Worm (Caenorhabditis elegans): ENCODE data around the gene Y55F3AM.9.

The Y55F3AM.9 gene

DNA sequence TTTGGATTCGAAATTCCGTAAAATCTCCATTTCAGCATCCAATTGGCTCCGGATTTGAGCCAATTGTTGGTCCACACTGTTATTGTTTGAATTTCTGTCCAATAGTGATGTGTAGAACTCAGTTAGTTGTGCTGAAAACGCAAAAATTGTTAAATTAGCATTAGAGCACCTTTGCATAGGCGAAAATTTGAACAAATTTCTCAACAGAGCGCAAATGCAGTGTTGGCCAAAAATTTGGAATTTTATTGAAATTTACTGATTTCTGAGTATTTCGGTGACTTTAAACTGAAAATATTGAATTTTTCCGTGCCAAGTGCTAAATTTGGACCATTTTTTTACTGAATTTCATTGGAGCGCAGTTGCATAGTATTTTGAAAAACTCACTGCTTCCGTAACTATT is 31.0 kb upstream of the Y55F3AM.9 start:
- TF ChIP-seq ref-1 (GFP tag; conservative IDR thresholded peaks at IDR 0.05), result no peak
- no peak for TF ChIP-seq med-1 (GFP tag; optimal IDR thresholded peaks at IDR 0.05; ENCODE audit: insufficient read depth)
- TF ChIP-seq ztf-29 (GFP tag; IDR thresholded peaks at IDR 0.05), result no peak
- no peak for TF ChIP-seq flt-1 (GFP tag; IDR thresholded peaks at IDR 0.05)
- TF ChIP-seq tab-1 (GFP tag; IDR thresholded peaks at IDR 0.05), result no peak
- no peak for TF ChIP-seq cog-1 (tag; optimal IDR thresholded peaks at IDR 0.05)
- TF ChIP-seq ztf-23 (GFP tag; IDR thresholded peaks at IDR 0.05), result no peak
- TF ChIP-seq klf-2 (GFP tag; conservative IDR thresholded peaks at IDR 0.05), result no peak
- no peak for TF ChIP-seq T22C8.4 (GFP tag; IDR thresholded peaks at IDR 0.05)

DNA sequence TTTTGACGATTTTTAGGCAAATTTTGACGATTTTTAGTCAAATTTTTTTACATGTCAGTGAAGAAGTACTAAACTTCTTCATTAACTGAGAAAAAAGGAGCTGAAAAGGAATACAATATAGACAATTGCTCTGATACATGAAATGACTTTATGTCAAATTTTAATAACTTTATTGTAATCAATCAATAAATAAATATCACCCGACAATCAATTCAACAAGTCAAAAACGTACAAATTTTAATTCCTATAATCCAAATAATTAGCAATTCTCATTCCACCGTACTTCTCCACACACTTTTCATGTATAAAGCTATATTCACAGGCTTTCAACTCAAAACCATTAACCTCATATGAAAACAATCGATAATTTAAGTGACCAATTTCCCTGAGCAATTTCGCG is 29.0 kb upstream of the Y55F3AM.9 start:
- TF ChIP-seq cog-1 (tag; optimal IDR thresholded peaks at IDR 0.05) (no peak), ref-1 (GFP tag; conservative IDR thresholded peaks at IDR 0.05) (no peak), tab-1 (GFP tag; IDR thresholded peaks at IDR 0.05) (no peak), klf-2 (GFP tag; conservative IDR thresholded peaks at IDR 0.05) (no peak), flt-1 (GFP tag; IDR thresholded peaks at IDR 0.05) (no peak), med-1 (GFP tag; optimal IDR thresholded peaks at IDR 0.05; ENCODE audit: insufficient read depth) (no peak), ztf-23 (GFP tag; IDR thresholded peaks at IDR 0.05) (no peak), T22C8.4 (GFP tag; IDR thresholded peaks at IDR 0.05) (no peak)

DNA sequence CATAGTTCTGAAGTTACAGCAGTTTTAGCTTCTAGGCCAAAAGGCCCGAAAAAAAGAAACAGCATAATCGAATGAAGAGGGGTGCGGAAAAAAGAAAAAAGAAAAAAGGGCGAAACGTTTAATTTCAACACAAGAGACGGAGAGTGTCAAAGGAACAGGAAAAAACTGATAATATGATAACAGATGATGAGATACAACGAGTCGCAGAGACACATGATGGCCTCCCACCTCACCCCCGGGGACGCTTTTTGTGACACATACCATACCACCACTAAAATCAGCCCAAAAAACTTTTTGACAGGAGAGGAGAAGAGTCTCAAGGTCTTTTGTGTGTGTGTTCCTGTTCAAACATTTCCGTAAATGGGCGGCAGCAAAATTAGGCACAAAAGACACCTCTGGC is 25.6 kb upstream of the Y55F3AM.9 start:
- no peak for TF ChIP-seq med-1 (GFP tag; optimal IDR thresholded peaks at IDR 0.05; ENCODE audit: insufficient read depth)
- TF ChIP-seq flt-1 (GFP tag; IDR thresholded peaks at IDR 0.05), result no peak
- no peak for TF ChIP-seq klf-2 (GFP tag; conservative IDR thresholded peaks at IDR 0.05)
- no peak for TF ChIP-seq tab-1 (GFP tag; IDR thresholded peaks at IDR 0.05)
- no peak for TF ChIP-seq ztf-23 (GFP tag; IDR thresholded peaks at IDR 0.05)
- no peak for TF ChIP-seq T22C8.4 (GFP tag; IDR thresholded peaks at IDR 0.05)
- TF ChIP-seq ref-1 (GFP tag; conservative IDR thresholded peaks at IDR 0.05), result no peak
- TF ChIP-seq ztf-29 (GFP tag; IDR thresholded peaks at IDR 0.05), result no peak
- no peak for TF ChIP-seq cog-1 (tag; optimal IDR thresholded peaks at IDR 0.05)

DNA sequence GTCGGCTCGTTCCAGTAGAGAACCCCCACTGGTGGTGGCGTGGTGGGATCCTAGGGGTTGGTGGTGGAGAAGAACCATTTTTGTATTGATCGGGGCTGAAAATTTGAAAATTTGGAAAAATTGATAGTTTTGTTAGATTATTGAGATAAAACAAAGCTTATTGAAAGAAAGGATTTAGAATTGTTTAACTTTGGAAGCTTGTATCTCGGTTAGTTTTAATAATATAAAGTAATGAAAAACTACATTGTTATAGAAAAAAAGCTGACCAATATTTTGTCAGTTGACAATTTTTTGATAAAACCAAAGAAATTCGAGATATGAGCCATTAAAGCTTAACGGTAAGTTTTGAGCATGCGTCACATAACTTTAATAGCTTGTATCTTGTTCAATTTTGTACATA is 20.4 kb upstream of the Y55F3AM.9 start, which contains the start of gene abhd-14:
TSS of gene abhd-14 (minus strand) at position 101 of the 400 bp plus-strand sequence.
- no peak for TF ChIP-seq ztf-23 (GFP tag; IDR thresholded peaks at IDR 0.05)
- TF ChIP-seq klf-2 (GFP tag; conservative IDR thresholded peaks at IDR 0.05), result no peak
- no peak for TF ChIP-seq cog-1 (tag; optimal IDR thresholded peaks at IDR 0.05)
- TF ChIP-seq ztf-29 (GFP tag; IDR thresholded peaks at IDR 0.05), result no peak
- TF ChIP-seq tab-1 (GFP tag; IDR thresholded peaks at IDR 0.05), result no peak
- TF ChIP-seq ref-1 (GFP tag; conservative IDR thresholded peaks at IDR 0.05), result no peak
- no peak for TF ChIP-seq T22C8.4 (GFP tag; IDR thresholded peaks at IDR 0.05)
- TF ChIP-seq med-1 (GFP tag; optimal IDR thresholded peaks at IDR 0.05; ENCODE audit: insufficient read depth), result no peak
- no peak for TF ChIP-seq flt-1 (GFP tag; IDR thresholded peaks at IDR 0.05)

DNA sequence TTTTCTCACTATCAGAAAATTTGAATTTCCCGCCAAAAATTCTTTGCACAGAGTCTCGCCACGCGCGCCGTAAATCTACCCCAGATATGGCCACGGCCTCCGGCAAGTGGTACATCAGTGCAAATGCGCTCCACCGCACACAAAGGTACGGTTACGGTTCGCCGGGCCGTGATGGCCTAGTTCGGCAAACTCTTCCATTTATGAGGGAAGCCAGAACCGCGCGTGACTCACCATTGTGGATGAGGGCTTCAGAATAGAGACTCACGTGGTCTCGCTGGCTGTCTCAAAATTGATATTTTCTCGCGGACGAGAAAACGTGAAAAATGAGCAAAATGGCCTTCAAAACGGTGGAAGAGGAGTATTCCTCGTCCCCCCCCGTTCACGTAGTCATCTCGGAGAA is 10.3 kb upstream of the Y55F3AM.9 start:
- TF ChIP-seq T22C8.4 (GFP tag; IDR thresholded peaks at IDR 0.05), result no peak

ce11 chrIV:1015430-1015829 is 5.9 kb upstream of the Y55F3AM.9 start:
- TF ChIP-seq ref-1 (GFP tag; conservative IDR thresholded peaks at IDR 0.05) (no peak), flt-1 (GFP tag; IDR thresholded peaks at IDR 0.05) (no peak), tab-1 (GFP tag; IDR thresholded peaks at IDR 0.05) (no peak), T22C8.4 (GFP tag; IDR thresholded peaks at IDR 0.05) (no peak), med-1 (GFP tag; optimal IDR thresholded peaks at IDR 0.05; ENCODE audit: insufficient read depth) (no peak), cog-1 (tag; optimal IDR thresholded peaks at IDR 0.05) (no peak), ztf-29 (GFP tag; IDR thresholded peaks at IDR 0.05) (no peak), klf-2 (GFP tag; conservative IDR thresholded peaks at IDR 0.05) (no peak), ztf-23 (GFP tag; IDR thresholded peaks at IDR 0.05) (no peak)

ce11 chrIV:1013233-1013798 is 3.8 kb upstream of the Y55F3AM.9 start:
- TF ChIP-seq flt-1 (GFP tag; IDR thresholded peaks at IDR 0.05) (no peak), med-1 (GFP tag; optimal IDR thresholded peaks at IDR 0.05; ENCODE audit: insufficient read depth) (no peak), tab-1 (GFP tag; IDR thresholded peaks at IDR 0.05) (no peak), T22C8.4 (GFP tag; IDR thresholded peaks at IDR 0.05) (no peak), cog-1 (tag; optimal IDR thresholded peaks at IDR 0.05) (no peak), ref-1 (GFP tag; conservative IDR thresholded peaks at IDR 0.05) (no peak), ztf-29 (GFP tag; IDR thresholded peaks at IDR 0.05) (no peak), ztf-23 (GFP tag; IDR thresholded peaks at IDR 0.05) (no peak), klf-2 (GFP tag; conservative IDR thresholded peaks at IDR 0.05) (no peak)

DNA sequence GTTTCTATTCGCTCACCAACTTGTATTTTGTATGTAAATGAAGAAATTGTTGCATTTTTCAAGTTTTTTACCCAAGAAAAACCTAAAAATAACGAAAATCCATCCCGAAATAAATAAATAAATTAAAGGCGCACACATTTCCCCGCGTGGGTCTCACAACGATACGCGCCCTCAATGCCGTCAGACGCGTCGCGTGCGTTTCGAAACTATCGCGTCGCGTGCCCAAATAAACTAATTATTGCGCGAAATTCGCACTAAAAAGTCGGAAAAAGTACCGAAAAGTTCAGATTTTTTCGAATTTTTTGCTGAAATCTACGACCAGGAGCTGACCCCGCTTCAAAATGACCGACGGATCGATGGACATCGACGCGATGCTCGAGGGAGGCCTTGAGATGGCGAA is 2.9 kb upstream of the Y55F3AM.9 start, which contains the start of gene rbm-39:
TSS of gene rbm-39 (plus strand) at position 178 of the 400 bp plus-strand sequence.
- TF ChIP-seq tab-1 (GFP tag; IDR thresholded peaks at IDR 0.05) (no peak), ref-1 (GFP tag; conservative IDR thresholded peaks at IDR 0.05) (no peak), med-1 (GFP tag; optimal IDR thresholded peaks at IDR 0.05; ENCODE audit: insufficient read depth) (no peak), cog-1 (tag; optimal IDR thresholded peaks at IDR 0.05) (peak; percentile 42), T22C8.4 (GFP tag; IDR thresholded peaks at IDR 0.05) (no peak), klf-2 (GFP tag; conservative IDR thresholded peaks at IDR 0.05) (no peak), ztf-23 (GFP tag; IDR thresholded peaks at IDR 0.05) (peak; percentile 63; the same call in 1 of the 2 replicates), ztf-29 (GFP tag; IDR thresholded peaks at IDR 0.05) (no peak), flt-1 (GFP tag; IDR thresholded peaks at IDR 0.05) (no peak)

- TF ChIP-seq ztf-29 (GFP tag; IDR thresholded peaks at IDR 0.05) (no peak), ztf-23 (GFP tag; IDR thresholded peaks at IDR 0.05) (no peak), tab-1 (GFP tag; IDR thresholded peaks at IDR 0.05) (no peak), flt-1 (GFP tag; IDR thresholded peaks at IDR 0.05) (no peak), med-1 (GFP tag; optimal IDR thresholded peaks at IDR 0.05; ENCODE audit: insufficient read depth) (no peak), cog-1 (tag; optimal IDR thresholded peaks at IDR 0.05) (no peak), ref-1 (GFP tag; conservative IDR thresholded peaks at IDR 0.05) (no peak), T22C8.4 (GFP tag; IDR thresholded peaks at IDR 0.05) (no peak)
Measured at ce11 chrIV:1011776-1012175, 2.2 kb upstream of the Y55F3AM.9 start.

DNA sequence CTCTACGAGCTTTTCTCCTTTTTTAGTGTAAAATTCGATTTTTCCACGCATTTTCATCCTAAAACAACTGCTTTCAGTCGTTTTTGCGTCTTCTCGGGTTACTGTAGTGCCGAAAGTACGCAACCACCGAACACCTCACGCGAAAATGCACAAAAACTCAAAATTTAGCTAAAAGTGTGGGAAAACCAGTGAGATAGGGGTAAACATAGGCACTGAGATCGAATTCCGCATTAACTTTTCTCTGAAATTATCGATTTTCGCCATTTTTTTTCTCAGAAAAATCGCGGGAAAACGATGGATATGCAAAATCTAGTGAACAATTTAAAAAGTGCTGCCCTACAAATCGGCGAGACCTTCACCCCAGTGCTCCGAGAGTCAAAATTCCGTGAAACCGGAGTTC is 678 bp upstream of the Y55F3AM.9 start, which contains the start of gene atg-3:
TSS of gene atg-3 (plus strand) at position 301 of the 400 bp plus-strand sequence.
- TF ChIP-seq ref-1 (GFP tag; conservative IDR thresholded peaks at IDR 0.05) (no peak), ztf-29 (GFP tag; IDR thresholded peaks at IDR 0.05) (no peak), klf-2 (GFP tag; conservative IDR thresholded peaks at IDR 0.05) (no peak), T22C8.4 (GFP tag; IDR thresholded peaks at IDR 0.05) (no peak), flt-1 (GFP tag; IDR thresholded peaks at IDR 0.05) (no peak), ztf-23 (GFP tag; IDR thresholded peaks at IDR 0.05) (no peak), cog-1 (tag; optimal IDR thresholded peaks at IDR 0.05) (no peak), tab-1 (GFP tag; IDR thresholded peaks at IDR 0.05) (no peak), med-1 (GFP tag; optimal IDR thresholded peaks at IDR 0.05; ENCODE audit: insufficient read depth) (no peak)
